Worm (Caenorhabditis elegans) whole organism, L3 larva: Measurements from ENCODE around the gene chd-3.
A peak's percentile ranks its signal among the peaks of the same experiment; 100 is the strongest.

Source experiments
- R02D3.7 ChIP-seq: fragments of 150-350 bp; optimal IDR thresholded peaks from 2 replicates; lab custom pipeline; 2014; ENCODE audit warnings: missing biosample characterization, missing genetic modification characterization
- ZK546.5 ChIP-seq: sonication (generic microtip); optimal IDR thresholded peaks from 2 replicates; lab custom pipeline; 2017; ENCODE audit warnings: missing biosample characterization, missing genetic modification characterization
- ama-1 ChIP-seq: fragments of 150-350 bp; optimal IDR thresholded peaks from 2 replicates; lab custom pipeline; 2018
- ceh-28 ChIP-seq: fragments of 150-350 bp; optimal IDR thresholded peaks from 2 replicates; lab custom pipeline; 2014; ENCODE audit warnings: missing biosample characterization, missing genetic modification reagents, missing genetic modification characterization
- ceh-9 ChIP-seq: sonication (generic microtip); optimal IDR thresholded peaks from 2 replicates; lab custom pipeline; 2018; ENCODE audit warnings: missing biosample characterization, missing genetic modification characterization
- daf-12 ChIP-seq: fragments of 150-350 bp; optimal IDR thresholded peaks from 2 replicates; lab custom pipeline; 2014; ENCODE audit warnings: missing biosample characterization, missing genetic modification reagents, missing genetic modification characterization
- egl-27 ChIP-seq: sonication (generic microtip); optimal IDR thresholded peaks from 4 replicates; lab custom pipeline; 2017; ENCODE audit warnings: missing biosample characterization, missing genetic modification reagents, missing genetic modification characterization
- egl-5 ChIP-seq: fragments of 150-350 bp; optimal IDR thresholded peaks from 2 replicates; lab custom pipeline; 2017; ENCODE audit warnings: missing biosample characterization, missing genetic modification reagents, missing genetic modification characterization, inconsistent platforms
- elt-1 ChIP-seq: fragments of 150-350 bp; optimal IDR thresholded peaks from 2 replicates; lab custom pipeline; 2014; ENCODE audit warnings: missing biosample characterization, missing genetic modification characterization
- elt-2 ChIP-seq: sonication (generic microtip); optimal IDR thresholded peaks from 2 replicates; lab custom pipeline; 2016; ENCODE audit warnings: missing genetic modification reagents, mild to moderate bottlenecking, missing genetic modification characterization, missing compliant biosample characterization
- elt-3 ChIP-seq, 3 experiments: fragments of 150-350 bp in 1 of 3; sonication (generic microtip) in 2 of 3; optimal IDR thresholded peaks; 2 replicates in 2 of 3; 4 replicates in 1 of 3; lab custom pipeline; 2014 to 2017; ENCODE audit warnings: missing biosample characterization in 3 of 3, missing genetic modification characterization in 3 of 3
- eor-1 ChIP-seq, 2 experiments: fragments of 150-350 bp; optimal IDR thresholded peaks; 2 replicates each; lab custom pipeline; 2014 to 2018; ENCODE audit warnings: missing biosample characterization in 2 of 2, missing genetic modification characterization in 2 of 2
- fkh-10 ChIP-seq: sonication (generic microtip); optimal IDR thresholded peaks from 2 replicates; lab custom pipeline; 2017; ENCODE audit warnings: missing biosample characterization, missing genetic modification reagents, missing genetic modification characterization
- fos-1 ChIP-seq: fragments of 150-350 bp; optimal IDR thresholded peaks from 2 replicates; lab custom pipeline; 2014; ENCODE audit warnings: missing biosample characterization, missing genetic modification characterization
- hmg-11 ChIP-seq: sonication (generic microtip); optimal IDR thresholded peaks from 2 replicates; lab custom pipeline; 2016; ENCODE audit warnings: missing genetic modification characterization, missing compliant biosample characterization
- jun-1 ChIP-seq: fragments of 150-350 bp; optimal IDR thresholded peaks from 2 replicates; lab custom pipeline; 2014; ENCODE audit warnings: missing biosample characterization, missing genetic modification reagents, missing genetic modification characterization
- lin-15B ChIP-seq: fragments of 150-350 bp; optimal IDR thresholded peaks from 2 replicates; lab custom pipeline; 2014; ENCODE audit warnings: missing biosample characterization, missing genetic modification characterization
- lin-39 ChIP-seq: fragments of 150-350 bp; optimal IDR thresholded peaks from 2 replicates; lab custom pipeline; 2018; ENCODE audit warnings: missing biosample characterization, missing genetic modification reagents, missing genetic modification characterization
- lsy-12 ChIP-seq: sonication (generic microtip); optimal IDR thresholded peaks from 2 replicates; lab custom pipeline; 2016; ENCODE audit warnings: mild to moderate bottlenecking, missing genetic modification characterization, missing compliant biosample characterization
- mdl-1 ChIP-seq: fragments of 150-350 bp; optimal IDR thresholded peaks from 2 replicates; lab custom pipeline; 2014; ENCODE audit warnings: missing biosample characterization, missing genetic modification characterization
- mml-1 ChIP-seq: fragments of 150-350 bp; sonication (generic microtip); optimal IDR thresholded peaks from 3 replicates; lab custom pipeline; 2014; ENCODE audit warnings: missing biosample characterization, missing genetic modification characterization
- nfya-1 ChIP-seq: sonication (generic microtip); optimal IDR thresholded peaks from 2 replicates; lab custom pipeline; 2017; ENCODE audit warnings: missing genetic modification characterization, mild to moderate bottlenecking, missing compliant biosample characterization, antibody characterized with exemption, moderate library complexity; ENCODE audit not compliant: insufficient read depth
- nhr-12 ChIP-seq: fragments of 150-350 bp; optimal IDR thresholded peaks from 2 replicates; lab custom pipeline; 2014; ENCODE audit warnings: missing biosample characterization, missing genetic modification characterization
- nhr-23 ChIP-seq: fragments of 150-350 bp; optimal IDR thresholded peaks from 2 replicates; lab custom pipeline; 2014; ENCODE audit warnings: missing biosample characterization, missing genetic modification reagents, missing genetic modification characterization
- nhr-28 ChIP-seq: fragments of 150-350 bp; optimal IDR thresholded peaks from 2 replicates; lab custom pipeline; 2014; ENCODE audit warnings: missing biosample characterization, missing genetic modification characterization
- nhr-43 ChIP-seq: sonication (generic microtip); optimal IDR thresholded peaks from 2 replicates; lab custom pipeline; 2016; ENCODE audit warnings: mild to moderate bottlenecking, missing genetic modification characterization, missing compliant biosample characterization; ENCODE audit not compliant: poor library complexity, severe bottlenecking
- nhr-67 ChIP-seq: fragments of 150-350 bp; optimal IDR thresholded peaks from 2 replicates; lab custom pipeline; 2014; ENCODE audit warnings: missing biosample characterization, missing genetic modification characterization
- nhr-76 ChIP-seq: fragments of 150-350 bp; sonication (generic microtip); optimal IDR thresholded peaks from 5 replicates; lab custom pipeline; 2014; ENCODE audit warnings: missing biosample characterization, missing genetic modification characterization
- pha-4 ChIP-seq: fragments of 150-350 bp; optimal IDR thresholded peaks from 2 replicates; lab custom pipeline; 2014; ENCODE audit warnings: missing biosample characterization, missing genetic modification reagents, missing genetic modification characterization
- pqm-1 ChIP-seq: fragments of 150-350 bp; optimal IDR thresholded peaks from 2 replicates; lab custom pipeline; 2017; ENCODE audit warnings: missing biosample characterization, missing genetic modification characterization, inconsistent platforms
- snpc-4 ChIP-seq: fragments of 150-350 bp; optimal IDR thresholded peaks from 2 replicates; lab custom pipeline; 2014; ENCODE audit warnings: missing biosample characterization, missing genetic modification characterization
- tbx-2 ChIP-seq: sonication (generic microtip); optimal IDR thresholded peaks from 2 replicates; lab custom pipeline; 2016; ENCODE audit warnings: mild to moderate bottlenecking, missing genetic modification characterization, missing compliant biosample characterization
- unc-39 ChIP-seq: sonication (generic microtip); optimal IDR thresholded peaks from 4 replicates; lab custom pipeline; 2017; ENCODE audit warnings: missing biosample characterization, missing genetic modification characterization
- unc-62 ChIP-seq: fragments of 150-350 bp; sonication (generic microtip); optimal IDR thresholded peaks from 4 replicates; lab custom pipeline; 2014; ENCODE audit warnings: missing biosample characterization, missing genetic modification reagents, missing genetic modification characterization
- zag-1 ChIP-seq: fragments of 150-350 bp; optimal IDR thresholded peaks from 2 replicates; lab custom pipeline; 2014; ENCODE audit warnings: missing biosample characterization, missing genetic modification characterization
- ztf-4 ChIP-seq: fragments of 150-350 bp; optimal IDR thresholded peaks from 2 replicates; lab custom pipeline; 2014; ENCODE audit warnings: missing biosample characterization, missing genetic modification characterization

chd-3 gene

ce11 chrX:12829055-12829454, 23.3 kb downstream of the chd-3 start:
- TF ChIP-seq tbx-2 (tag; lab: Kevin White, UChicago) = no peak
- no peak for TF ChIP-seq ama-1
- TF ChIP-seq ceh-28 (tag; lab: Kevin White, UChicago) = no peak
- TF ChIP-seq egl-5 (tag; lab: Kevin White, UChicago) = no peak
- no peak for TF ChIP-seq fkh-10 (GFP tag; lab: Kevin White, UChicago)
- no peak for TF ChIP-seq mdl-1 (tag; lab: Kevin White, UChicago)
- no peak for TF ChIP-seq mml-1 (tag; lab: Kevin White, UChicago)
- TF ChIP-seq R02D3.7 = no peak
- no peak for TF ChIP-seq ceh-9 (tag; lab: Kevin White, UChicago)
- no peak for TF ChIP-seq lin-15B (tag; lab: Kevin White, UChicago)
- TF ChIP-seq eor-1 (tag; optimal IDR thresholded peaks at IDR 0.05; lab: Kevin White, UChicago) = no peak
- TF ChIP-seq nhr-76 = no peak
- TF ChIP-seq fos-1 (tag; lab: Kevin White, UChicago) = no peak
- no peak for TF ChIP-seq unc-39 (tag; lab: Kevin White, UChicago)
- no peak for TF ChIP-seq elt-1 (tag; lab: Kevin White, UChicago)
- TF ChIP-seq lsy-12 (tag; lab: Kevin White, UChicago) = no peak
- TF ChIP-seq nhr-67 = no peak
- no peak for TF ChIP-seq pqm-1

ce11 chrX:12827741-12828408, 24.5 kb downstream of the chd-3 start:
- TF ChIP-seq snpc-4 (tag; lab: Kevin White, UChicago) (no peak), ztf-4 (tag; lab: Kevin White, UChicago) (no peak), nhr-23 (tag; lab: Kevin White, UChicago) (no peak), lin-39 (tag; lab: Kevin White, UChicago) (peak; percentile 53), unc-62 (GFP tag; lab: Kevin White, UChicago) (no peak), nfya-1 (tag; lab: Kevin White, UChicago) (peak; percentile 43), hmg-11 (tag; lab: Kevin White, UChicago) (peak; percentile 19)

ce11 chrX:12826782-12827181, 25.6 kb downstream of the chd-3 start:
- TF ChIP-seq pha-4 (tag; lab: Kevin White, UChicago) (no peak), nhr-28 (tag; lab: Kevin White, UChicago) (no peak), ceh-9 (tag; lab: Kevin White, UChicago) (no peak), lin-15B (tag; lab: Kevin White, UChicago) (no peak), nhr-76 (no peak), ztf-4 (tag; lab: Kevin White, UChicago) (no peak), pqm-1 (no peak), unc-62 (GFP tag; lab: Kevin White, UChicago) (no peak), nhr-12 (tag; lab: Kevin White, UChicago) (no peak), egl-5 (tag; lab: Kevin White, UChicago) (no peak), snpc-4 (tag; lab: Kevin White, UChicago) (no peak), lsy-12 (tag; lab: Kevin White, UChicago) (no peak), tbx-2 (tag; lab: Kevin White, UChicago) (no peak), zag-1 (tag; lab: Kevin White, UChicago) (no peak), jun-1 (tag; lab: Kevin White, UChicago) (no peak), fkh-10 (GFP tag; lab: Kevin White, UChicago) (no peak), nfya-1 (tag; lab: Kevin White, UChicago) (no peak), ama-1 (no peak), unc-39 (tag; lab: Kevin White, UChicago) (no peak)

- no peak for TF ChIP-seq nhr-28 (tag; lab: Kevin White, UChicago)
- no peak for TF ChIP-seq mdl-1 (tag; lab: Kevin White, UChicago)
- TF ChIP-seq lin-15B (tag; lab: Kevin White, UChicago) = no peak
- no peak for TF ChIP-seq R02D3.7
- no peak for TF ChIP-seq ceh-9 (tag; lab: Kevin White, UChicago)
- TF ChIP-seq, all 47 proteins: peak for 0
Observed at ce11 chrX:12825174-12825573, 27.2 kb downstream of the chd-3 start.

ce11 chrX:12819512-12819911, 32.9 kb downstream of the chd-3 start:
- TF ChIP-seq elt-2 (tag; lab: Kevin White, UChicago) (peak; percentile 35), fos-1 (tag; lab: Kevin White, UChicago) (no peak), daf-12 (tag; lab: Kevin White, UChicago) (no peak), ZK546.5 (tag; lab: Kevin White, UChicago) (no peak), egl-27 (tag; lab: Kevin White, UChicago) (no peak), elt-3 (tag; optimal IDR thresholded peaks at IDR 0.05; lab: Kevin White, UChicago) (no peak), nhr-43 (tag; lab: Kevin White, UChicago) (no peak), elt-1 (tag; lab: Kevin White, UChicago) (no peak), pqm-1 (peak; percentile 44), nhr-23 (tag; lab: Kevin White, UChicago) (no peak), lin-15B (tag; lab: Kevin White, UChicago) (no peak), mdl-1 (tag; lab: Kevin White, UChicago) (no peak), fkh-10 (GFP tag; lab: Kevin White, UChicago) (no peak), zag-1 (tag; lab: Kevin White, UChicago) (no peak), hmg-11 (tag; lab: Kevin White, UChicago) (no peak), unc-62 (GFP tag; lab: Kevin White, UChicago) (no peak)
